Fruit fly (Drosophila melanogaster) whole organism, prepupa: ENCODE data around the gene CG8892.

ENCODE experiments used
- Blimp-1 ChIP-seq: fragments of 200-800 bp; sonication (Bioruptor generic); optimal IDR thresholded peaks from 3 replicates; lab custom pipeline; 2017; ENCODE audit warnings: missing biosample characterization, missing genetic modification characterization, mild to moderate bottlenecking, moderate library complexity, missing genetic modification reagents
- CG10669 ChIP-seq: fragments of 200-800 bp; sonication (Bioruptor generic); optimal IDR thresholded peaks from 3 replicates; lab custom pipeline; 2018; ENCODE audit warnings: missing biosample characterization, mild to moderate bottlenecking, missing genetic modification characterization, moderate library complexity
- CG11294 ChIP-seq: fragments of 200-800 bp; sonication (Bioruptor generic); IDR thresholded peaks from 2 replicates; pipeline ENCODE4 v1.3.6; 2022; ENCODE audit warnings: missing biosample characterization, missing genetic modification characterization
- CG11762 ChIP-seq: fragments of 200-800 bp; sonication (Bioruptor generic); optimal IDR thresholded peaks from 3 replicates; lab custom pipeline; 2016; ENCODE audit warnings: missing biosample characterization, missing genetic modification characterization; ENCODE audit not compliant: insufficient read depth
- CG11902 ChIP-seq: fragments of 200-800 bp; sonication (Bioruptor generic); optimal IDR thresholded peaks from 3 replicates; lab custom pipeline; 2016; ENCODE audit warnings: missing biosample characterization, missing genetic modification characterization
- CG15336 ChIP-seq: fragments of 200-800 bp; sonication (Bioruptor generic); IDR thresholded peaks from 2 replicates; pipeline ENCODE4 v1.3.6; 2022; ENCODE audit warnings: missing biosample characterization, missing genetic modification characterization
- CG3032 ChIP-seq: fragments of 200-800 bp; optimal IDR thresholded peaks from 2 replicates; lab custom pipeline; 2019; ENCODE audit warnings: missing biosample characterization, mild to moderate bottlenecking, missing genetic modification characterization, moderate library complexity
- CG32006 ChIP-seq: fragments of 200-800 bp; sonication (Bioruptor generic); optimal IDR thresholded peaks from 3 replicates; lab custom pipeline; 2017; ENCODE audit warnings: missing biosample characterization, mild to moderate bottlenecking, missing genetic modification characterization
- CG3919 ChIP-seq: fragments of 200-800 bp; sonication (Bioruptor generic); optimal IDR thresholded peaks from 3 replicates; lab custom pipeline; 2016; ENCODE audit warnings: missing biosample characterization, missing genetic modification characterization
- CG4318 ChIP-seq: fragments of 200-800 bp; sonication (Bioruptor generic); optimal IDR thresholded peaks from 3 replicates; lab custom pipeline; 2017; ENCODE audit warnings: missing biosample characterization, mild to moderate bottlenecking, missing genetic modification characterization
- CG6163 ChIP-seq: fragments of 200-800 bp; sonication (Bioruptor generic); IDR thresholded peaks from 3 replicates; pipeline ENCODE4 v1.3.6; 2022; ENCODE audit warnings: missing biosample characterization, missing genetic modification characterization
- CG6276 ChIP-seq: fragments of 200-800 bp; sonication (Bioruptor generic); optimal IDR thresholded peaks from 2 replicates; lab custom pipeline; 2017; ENCODE audit warnings: missing biosample characterization, mild to moderate bottlenecking, missing genetic modification characterization
- CG6792 ChIP-seq: fragments of 200-800 bp; sonication (Bioruptor generic); optimal IDR thresholded peaks from 3 replicates; lab custom pipeline; 2016; ENCODE audit warnings: missing biosample characterization, missing genetic modification characterization
- CG8119 ChIP-seq: fragments of 200-800 bp; sonication (Bioruptor generic); IDR thresholded peaks from 3 replicates; pipeline ENCODE4 v1.3.6; 2022; ENCODE audit warnings: missing biosample characterization, missing genetic modification characterization
- CG8632 ChIP-seq: fragments of 200-800 bp; sonication (Bioruptor generic); optimal IDR thresholded peaks from 3 replicates; lab custom pipeline; 2016; ENCODE audit warnings: missing biosample characterization, missing genetic modification characterization
- Eip78C ChIP-seq: fragments of 200-800 bp; sonication (Bioruptor generic); peaks from one replicate; lab custom pipeline; 2016; ENCODE audit warnings: missing biosample characterization, missing genetic modification characterization
- Eip93F ChIP-seq: fragments of 200-800 bp; sonication (Bioruptor generic); optimal IDR thresholded peaks from 2 replicates; lab custom pipeline; 2016; ENCODE audit warnings: missing biosample characterization, mild to moderate bottlenecking, missing genetic modification characterization
- Ets96B ChIP-seq: fragments of 200-800 bp; optimal IDR thresholded peaks from 2 replicates; lab custom pipeline; 2019; ENCODE audit warnings: missing biosample characterization, mild to moderate bottlenecking, missing genetic modification characterization, moderate library complexity
- Hr4 ChIP-seq: fragments of 200-800 bp; sonication (Bioruptor generic); optimal IDR thresholded peaks from 3 replicates; lab custom pipeline; 2016; ENCODE audit warnings: missing biosample characterization, missing genetic modification characterization
- OdsH ChIP-seq: fragments of 200-800 bp; sonication (Bioruptor generic); optimal IDR thresholded peaks from 3 replicates; lab custom pipeline; 2016; ENCODE audit warnings: missing biosample characterization, missing genetic modification characterization
- Smox ChIP-seq: fragments of 200-800 bp; sonication (Bioruptor generic); optimal IDR thresholded peaks from 3 replicates; lab custom pipeline; 2016; ENCODE audit warnings: missing biosample characterization, missing genetic modification characterization
- Sox15 ChIP-seq: fragments of 200-800 bp; sonication (Bioruptor generic); optimal IDR thresholded peaks from 3 replicates; lab custom pipeline; 2016; ENCODE audit warnings: missing biosample characterization, missing genetic modification characterization
- acj6 ChIP-seq: fragments of 200-800 bp; sonication (Bioruptor generic); optimal IDR thresholded peaks from 3 replicates; lab custom pipeline; 2016; ENCODE audit warnings: missing biosample characterization, missing genetic modification characterization
- dac ChIP-seq: fragments of 200-800 bp; sonication (Bioruptor generic); optimal IDR thresholded peaks from 2 replicates; lab custom pipeline; 2017; ENCODE audit warnings: missing biosample characterization, mild to moderate bottlenecking, missing genetic modification characterization
- dsx ChIP-seq: fragments of 200-800 bp; optimal IDR thresholded peaks from 3 replicates; lab custom pipeline; 2019; ENCODE audit warnings: missing biosample characterization, mild to moderate bottlenecking, missing genetic modification characterization, moderate library complexity; ENCODE audit not compliant: poor library complexity, severe bottlenecking
- eg ChIP-seq: fragments of 200-800 bp; sonication (Bioruptor generic); IDR thresholded peaks from 3 replicates; pipeline ENCODE4 v1.3.6; 2022; ENCODE audit warnings: missing biosample characterization, missing genetic modification characterization
- svp ChIP-seq: fragments of 200-800 bp; sonication (Bioruptor generic); peaks from one replicate; lab custom pipeline; 2016; ENCODE audit warnings: missing biosample characterization, missing genetic modification characterization
- vri ChIP-seq: fragments of 200-800 bp; sonication (Bioruptor generic); optimal IDR thresholded peaks from 3 replicates; lab custom pipeline; 2016; ENCODE audit warnings: missing biosample characterization, mild to moderate bottlenecking, missing genetic modification characterization

CG8892 gene

dm6 chr2L:4936325-4936869 is 45.0 kb downstream of the CG8892 start, which contains the start of gene hoe2:
Gene hoe2, minus strand, starts transcription at chr2L:4936450.
- TF ChIP-seq Blimp-1: no peak
- TF ChIP-seq CG6276 (GFP tag; lab: Kevin White, UChicago): no peak
- no peak for TF ChIP-seq CG6792 (GFP tag; lab: Kevin White, UChicago)
- TF ChIP-seq Smox: no peak
- no peak for TF ChIP-seq CG3032
- no peak for TF ChIP-seq CG11294 (GFP tag; lab: Robert Waterston, UW)
- no peak for TF ChIP-seq dac (GFP tag; lab: Kevin White, UChicago)
- no peak for TF ChIP-seq vri (GFP tag; lab: Kevin White, UChicago)
- TF ChIP-seq dsx (GFP tag; lab: Kevin White, UChicago): no peak
- no peak for TF ChIP-seq eg (GFP tag; lab: Robert Waterston, UW)
- TF ChIP-seq, all 60 proteins: peak for 0

- TF ChIP-seq CG3919 (no peak), CG11762 (no peak), OdsH (GFP tag; lab: Kevin White, UChicago) (no peak), CG10669 (GFP tag; lab: Kevin White, UChicago) (no peak), CG8632 (GFP tag; lab: Kevin White, UChicago) (no peak), acj6 (GFP tag; lab: Kevin White, UChicago) (no peak), svp (no peak), Eip93F (no peak), Ets96B (tag; lab: Kevin White, UChicago) (no peak), CG11902 (GFP tag; lab: Kevin White, UChicago) (no peak), Sox15 (no peak), CG4318 (no peak)
Measured at dm6 chr2L:4932284-4932683, 49.1 kb downstream of the CG8892 start, which contains the start of gene hoe1. Gene hoe1, minus strand, starts transcription at chr2L:4932384.

- peak; percentile 77 for TF ChIP-seq eg (GFP tag; lab: Robert Waterston, UW)
- peak; percentile 61; the same call in 2 of the 3 replicates for TF ChIP-seq CG6163 (GFP tag; lab: Robert Waterston, UW)
- TF ChIP-seq CG8119: peak; percentile 60; the same call in 2 of the 3 replicates
- peak; percentile 9 for TF ChIP-seq acj6 (GFP tag; lab: Kevin White, UChicago)
- peak; percentile 11 for TF ChIP-seq Hr4 (GFP tag; lab: Kevin White, UChicago)
- peak; percentile 56 for TF ChIP-seq Eip78C (GFP tag; lab: Kevin White, UChicago)
- no peak for TF ChIP-seq svp
- peak; percentile 66; the same call in 1 of the 2 replicates for TF ChIP-seq CG15336 (GFP tag; lab: Robert Waterston, UW)
- TF ChIP-seq CG3919: no peak
- TF ChIP-seq CG32006: peak; percentile 11
Measured at dm6 chr2L:4930541-4930940, 50.9 kb downstream of the CG8892 start.
